Worm (Caenorhabditis elegans) whole organism, late embryonic: ENCODE measurements around the gene F14H3.3.

Experiments used
- C08G9.2 ChIP-seq: sonication (generic microtip); optimal IDR thresholded peaks from 2 replicates; lab custom pipeline; 2016; ENCODE audit warnings: mild to moderate bottlenecking, missing genetic modification characterization, moderate library complexity, missing compliant biosample characterization
- C38D4.7 ChIP-seq: fragments of 200-800 bp; sonication (Bioruptor generic); optimal IDR thresholded peaks from 2 replicates; lab custom pipeline; 2018; ENCODE audit warnings: mild to moderate bottlenecking, missing genetic modification characterization, moderate library complexity, missing compliant biosample characterization
- F13H6.1 ChIP-seq: sonication (generic microtip); optimal IDR thresholded peaks from 2 replicates; lab custom pipeline; 2016; ENCODE audit warnings: missing genetic modification characterization, missing compliant biosample characterization
- K02D7.2 ChIP-seq: sonication (generic microtip); optimal IDR thresholded peaks from 2 replicates; lab custom pipeline; 2017; ENCODE audit warnings: mild to moderate bottlenecking, missing genetic modification characterization, missing compliant biosample characterization
- Y22D7AL.16 ChIP-seq: sonication (generic microtip); optimal IDR thresholded peaks from 2 replicates; lab custom pipeline; 2016; ENCODE audit warnings: missing genetic modification characterization, missing compliant biosample characterization
- ahr-1 ChIP-seq: sonication (generic microtip); optimal IDR thresholded peaks from 2 replicates; lab custom pipeline; 2016; ENCODE audit warnings: missing genetic modification characterization, missing compliant biosample characterization
- ama-1 ChIP-seq: fragments of 150-350 bp; optimal IDR thresholded peaks from 2 replicates; lab custom pipeline; 2014
- ceh-14 ChIP-seq: sonication (generic microtip); optimal IDR thresholded peaks from 2 replicates; lab custom pipeline; 2016; ENCODE audit warnings: missing genotype, missing genetic modification characterization, missing compliant biosample characterization
- ceh-19 ChIP-seq: fragments of 200-800 bp; sonication (Bioruptor generic); optimal IDR thresholded peaks from 2 replicates; lab custom pipeline; 2018; ENCODE audit warnings: mild to moderate bottlenecking, missing genetic modification characterization, missing compliant biosample characterization
- ceh-2 ChIP-seq: sonication (generic microtip); optimal IDR thresholded peaks from 2 replicates; lab custom pipeline; 2016; ENCODE audit warnings: missing genotype, missing genetic modification characterization, missing compliant biosample characterization
- ceh-22 ChIP-seq: sonication (generic microtip); optimal IDR thresholded peaks from 2 replicates; lab custom pipeline; 2017; ENCODE audit warnings: missing biosample characterization, missing genetic modification characterization
- ceh-24 ChIP-seq: sonication (generic microtip); optimal IDR thresholded peaks from 2 replicates; lab custom pipeline; 2016; ENCODE audit warnings: mild to moderate bottlenecking, missing genetic modification characterization, missing compliant biosample characterization
- ceh-34 ChIP-seq: sonication (generic microtip); optimal IDR thresholded peaks from 2 replicates; lab custom pipeline; 2016; ENCODE audit warnings: mild to moderate bottlenecking, missing genetic modification characterization, missing compliant biosample characterization
- ceh-45 ChIP-seq: fragments of 200-800 bp; sonication (Bioruptor generic); IDR thresholded peaks from 2 replicates; pipeline ENCODE4 v1.3.6; 2022; ENCODE audit warnings: missing genetic modification reagents, missing genetic modification characterization, missing compliant biosample characterization
- ceh-48 ChIP-seq: sonication (generic microtip); optimal IDR thresholded peaks from 2 replicates; lab custom pipeline; 2016; ENCODE audit warnings: missing genetic modification characterization, inconsistent platforms, missing compliant biosample characterization
- che-1 ChIP-seq: sonication (generic microtip); optimal IDR thresholded peaks from 2 replicates; lab custom pipeline; 2016; ENCODE audit warnings: mild to moderate bottlenecking, missing genetic modification characterization, missing compliant biosample characterization
- dmd-4 ChIP-seq: sonication (generic microtip); optimal IDR thresholded peaks from 2 replicates; lab custom pipeline; 2016; ENCODE audit warnings: borderline replicate concordance, missing genetic modification characterization, missing compliant biosample characterization
- dve-1 ChIP-seq: sonication (generic microtip); optimal IDR thresholded peaks from 2 replicates; lab custom pipeline; 2017; ENCODE audit warnings: antibody characterized with exemption, mild to moderate bottlenecking, missing genetic modification characterization, missing compliant biosample characterization
- elt-2 ChIP-seq: sonication (generic microtip); optimal IDR thresholded peaks from 2 replicates; lab custom pipeline; 2016; ENCODE audit warnings: missing genetic modification reagents, missing genetic modification characterization, missing compliant biosample characterization
- ets-4 ChIP-seq: sonication (generic microtip); optimal IDR thresholded peaks from 2 replicates; lab custom pipeline; 2016; ENCODE audit warnings: missing genetic modification characterization, missing compliant biosample characterization
- fax-1 ChIP-seq: sonication (generic microtip); optimal IDR thresholded peaks from 2 replicates; lab custom pipeline; 2016; ENCODE audit warnings: missing genotype, missing genetic modification characterization, missing compliant biosample characterization
- hlh-15 ChIP-seq: sonication (generic microtip); optimal IDR thresholded peaks from 2 replicates; lab custom pipeline; 2016; ENCODE audit warnings: missing genetic modification characterization, missing compliant biosample characterization
- hlh-30 ChIP-seq: sonication (generic microtip); optimal IDR thresholded peaks from 2 replicates; lab custom pipeline; 2017; ENCODE audit warnings: antibody characterized with exemption, missing genetic modification characterization, missing compliant biosample characterization; ENCODE audit not compliant: insufficient read depth
- hlh-6 ChIP-seq: sonication (generic microtip); optimal IDR thresholded peaks from 2 replicates; lab custom pipeline; 2016; ENCODE audit warnings: missing genotype, missing genetic modification characterization, missing compliant biosample characterization
- hlh-8 ChIP-seq: sonication (generic microtip); optimal IDR thresholded peaks from 2 replicates; lab custom pipeline; 2016; ENCODE audit warnings: missing genotype, missing genetic modification characterization, missing compliant biosample characterization
- lim-6 ChIP-seq: sonication (generic microtip); optimal IDR thresholded peaks from 2 replicates; lab custom pipeline; 2016; ENCODE audit warnings: missing genetic modification characterization, missing compliant biosample characterization
- lin-11 ChIP-seq: fragments of 200-800 bp; sonication (Bioruptor generic); optimal IDR thresholded peaks from 2 replicates; lab custom pipeline; 2018; ENCODE audit warnings: mild to moderate bottlenecking, missing genetic modification characterization, missing compliant biosample characterization
- madf-2 ChIP-seq: sonication (generic microtip); optimal IDR thresholded peaks from 2 replicates; lab custom pipeline; 2017; ENCODE audit warnings: missing genetic modification characterization, missing compliant biosample characterization
- nfya-1 ChIP-seq: sonication (generic microtip); optimal IDR thresholded peaks from 2 replicates; lab custom pipeline; 2017; ENCODE audit warnings: missing genetic modification characterization, mild to moderate bottlenecking, missing compliant biosample characterization, antibody characterized with exemption, moderate library complexity
- npax-4 ChIP-seq: sonication (generic microtip); optimal IDR thresholded peaks from 2 replicates; lab custom pipeline; 2016; ENCODE audit warnings: missing genetic modification characterization, missing compliant biosample characterization
- pat-9 ChIP-seq: fragments of 200-800 bp; sonication (Bioruptor generic); optimal IDR thresholded peaks from 2 replicates; lab custom pipeline; 2018; ENCODE audit warnings: mild to moderate bottlenecking, missing genetic modification characterization, moderate library complexity, missing compliant biosample characterization
- pax-1 ChIP-seq: fragments of 150-350 bp; optimal IDR thresholded peaks from 2 replicates; lab custom pipeline; 2014; ENCODE audit warnings: missing biosample characterization, missing genetic modification characterization
- pha-2 ChIP-seq: sonication (generic microtip); optimal IDR thresholded peaks from 2 replicates; lab custom pipeline; 2017; ENCODE audit warnings: mild to moderate bottlenecking, missing genetic modification characterization, missing compliant biosample characterization
- pqm-1 ChIP-seq: sonication (generic microtip); optimal IDR thresholded peaks from 2 replicates; lab custom pipeline; 2016; ENCODE audit warnings: missing genetic modification characterization, missing compliant biosample characterization
- pros-1 ChIP-seq: fragments of 150-350 bp; optimal IDR thresholded peaks from 2 replicates; lab custom pipeline; 2014; ENCODE audit warnings: missing biosample characterization, missing genetic modification reagents, missing genetic modification characterization
- rnt-1 ChIP-seq: sonication (generic microtip); optimal IDR thresholded peaks from 2 replicates; lab custom pipeline; 2016; ENCODE audit warnings: missing genetic modification characterization, missing compliant biosample characterization
- sox-4 ChIP-seq: sonication (generic microtip); optimal IDR thresholded peaks from 2 replicates; lab custom pipeline; 2017; ENCODE audit warnings: mild to moderate bottlenecking, missing genetic modification characterization, inconsistent platforms, missing compliant biosample characterization
- tbx-7 ChIP-seq: sonication (generic microtip); optimal IDR thresholded peaks from 2 replicates; lab custom pipeline; 2016; ENCODE audit warnings: missing genotype, missing genetic modification characterization, missing compliant biosample characterization
- ttx-3 ChIP-seq: sonication (generic microtip); optimal IDR thresholded peaks from 2 replicates; lab custom pipeline; 2016; ENCODE audit warnings: missing genetic modification reagents, missing genetic modification characterization, missing compliant biosample characterization
- unc-3 ChIP-seq, 2 experiments: fragments of 200-800 bp in 1 of 2; sonication (Bioruptor generic) in 1 of 2; sonication (generic microtip) in 1 of 2; conservative IDR thresholded peaks in 1 of 2; optimal IDR thresholded peaks in 1 of 2; 2 replicates each; pipeline versions ENCODE4 v1.3.6 to Lab custom; 2016 to 2022; ENCODE audit warnings: missing compliant biosample characterization in 2 of 2, missing genetic modification characterization in 2 of 2, missing genetic modification reagents in 1 of 2
- unc-42 ChIP-seq: sonication (generic microtip); optimal IDR thresholded peaks from 2 replicates; lab custom pipeline; 2016; ENCODE audit warnings: missing genotype, missing genetic modification characterization, missing compliant biosample characterization
- unc-55 ChIP-seq: sonication (generic microtip); optimal IDR thresholded peaks from 2 replicates; lab custom pipeline; 2017; ENCODE audit warnings: missing biosample characterization, missing genetic modification reagents, missing genetic modification characterization
- zip-5 ChIP-seq: sonication (generic microtip); optimal IDR thresholded peaks from 2 replicates; lab custom pipeline; 2016; ENCODE audit warnings: missing genetic modification characterization, missing compliant biosample characterization
- ztf-16 ChIP-seq: sonication (generic microtip); optimal IDR thresholded peaks from 2 replicates; lab custom pipeline; 2017; ENCODE audit warnings: missing genetic modification characterization, missing compliant biosample characterization

Gene F14H3.3

DNA sequence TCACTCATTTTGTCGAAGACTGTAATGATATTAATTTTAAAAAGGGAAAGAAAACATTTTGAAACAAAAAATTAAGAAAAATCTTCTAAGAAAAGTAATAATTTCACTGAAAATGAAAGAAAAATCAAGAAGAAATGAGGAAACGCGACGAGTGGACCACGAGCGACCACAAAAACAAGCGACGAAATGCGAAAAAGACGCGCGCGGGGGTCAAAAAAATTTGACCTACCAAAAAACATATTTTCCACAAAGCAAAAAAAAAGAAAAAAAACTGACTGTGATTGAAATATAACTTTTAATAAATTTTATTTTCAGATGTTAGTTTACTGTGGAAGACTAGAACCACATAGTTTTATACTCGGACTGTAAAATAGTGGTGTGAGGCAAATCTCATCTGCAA lies 5.6 kb upstream of the F14H3.3 start, which contains the start of gene F14H3.6:
F14H3.6 (minus strand) TSS at position 22 of the 400 bp plus-strand sequence.
- TF ChIP-seq pha-2 (no peak), ama-1 (lab: Kevin White, UChicago) (no peak), hlh-6 (tag; lab: Kevin White, UChicago) (no peak), ceh-14 (tag; lab: Kevin White, UChicago) (no peak), ceh-45 (GFP tag; lab: Robert Waterston, UW) (no peak), C38D4.7 (no peak), dve-1 (tag; lab: Kevin White, UChicago) (no peak), pax-1 (tag; lab: Kevin White, UChicago) (no peak), unc-55 (no peak), ahr-1 (tag; lab: Kevin White, UChicago) (no peak), sox-4 (tag; lab: Kevin White, UChicago) (no peak), rnt-1 (tag; lab: Kevin White, UChicago) (no peak), ceh-34 (no peak), hlh-15 (tag; lab: Kevin White, UChicago) (no peak), F13H6.1 (tag; lab: Kevin White, UChicago) (no peak), ceh-24 (tag; lab: Kevin White, UChicago) (no peak), hlh-8 (tag; lab: Kevin White, UChicago) (no peak), Y22D7AL.16 (tag; lab: Kevin White, UChicago) (no peak), che-1 (tag; lab: Kevin White, UChicago) (no peak), ttx-3 (tag; lab: Kevin White, UChicago) (no peak)

DNA sequence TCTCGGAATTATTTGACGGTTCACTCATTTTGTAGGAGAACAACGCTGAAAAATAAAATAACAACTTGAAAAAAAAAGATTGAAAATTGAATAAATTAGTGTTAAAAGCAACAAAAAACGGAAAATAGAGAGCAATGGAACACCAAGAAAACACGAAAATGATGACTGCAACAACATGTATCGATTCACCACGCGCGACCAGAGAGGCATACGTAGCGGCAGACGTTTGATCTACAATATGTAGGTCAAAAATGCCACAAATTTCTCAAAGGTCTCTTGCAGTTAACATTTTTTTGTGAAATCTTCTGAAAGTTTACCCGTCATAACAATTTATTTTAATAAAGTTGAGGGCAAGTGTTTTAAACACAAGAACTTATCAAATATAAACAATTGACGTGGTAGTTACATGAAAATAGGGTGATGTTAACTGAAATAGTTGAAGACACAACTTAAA lies 3.8 kb upstream of the F14H3.3 start, which contains the start of gene F14H3.5:
F14H3.5 (minus strand) TSS at position 51 of the 454 bp plus-strand sequence.
- no peak for TF ChIP-seq hlh-30 (tag; lab: Kevin White, UChicago)
- no peak for TF ChIP-seq zip-5 (tag; lab: Kevin White, UChicago)
- TF ChIP-seq fax-1 (tag; lab: Kevin White, UChicago) = no peak
- no peak for TF ChIP-seq ceh-22 (tag; lab: Kevin White, UChicago)
- TF ChIP-seq madf-2 (tag; lab: Kevin White, UChicago) = no peak
- no peak for TF ChIP-seq unc-42 (tag; lab: Kevin White, UChicago)
- TF ChIP-seq ceh-2 (tag; lab: Kevin White, UChicago) = no peak
- no peak for TF ChIP-seq dmd-4 (tag; lab: Kevin White, UChicago)
- no peak for TF ChIP-seq pax-1 (tag; lab: Kevin White, UChicago)
- TF ChIP-seq tbx-7 (tag; lab: Kevin White, UChicago) = no peak
- no peak for TF ChIP-seq unc-3 (GFP tag; conservative IDR thresholded peaks at IDR 0.05; lab: Robert Waterston, UW)
- TF ChIP-seq unc-3 (tag; optimal IDR thresholded peaks at IDR 0.05; lab: Kevin White, UChicago) = no peak
- TF ChIP-seq npax-4 (tag; lab: Kevin White, UChicago) = no peak
- no peak for TF ChIP-seq lim-6
- no peak for TF ChIP-seq K02D7.2 (tag; lab: Kevin White, UChicago)
- TF ChIP-seq ceh-14 (tag; lab: Kevin White, UChicago) = no peak
- no peak for TF ChIP-seq che-1 (tag; lab: Kevin White, UChicago)
- TF ChIP-seq ceh-24 (tag; lab: Kevin White, UChicago) = no peak
- TF ChIP-seq C08G9.2 = no peak

DNA sequence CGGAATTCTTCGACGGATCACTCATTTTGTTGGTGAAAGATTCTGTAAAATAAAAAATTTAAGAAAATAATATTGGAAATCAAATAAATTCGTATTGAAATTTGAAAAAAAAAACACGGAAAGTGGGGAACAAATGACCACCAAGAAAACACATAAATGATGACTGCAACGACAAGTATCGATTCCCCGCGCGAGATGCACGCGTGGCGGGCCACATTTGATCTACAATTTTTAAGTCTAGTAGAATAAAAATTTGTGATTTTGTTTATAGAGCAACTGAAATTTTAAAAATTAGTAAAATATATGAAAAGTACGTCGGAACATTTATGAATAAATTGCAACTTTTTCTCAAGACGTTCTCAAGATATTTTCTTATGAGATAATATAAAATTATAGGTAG lies 1.8 kb upstream of the F14H3.3 start, which contains the start of gene F14H3.4:
F14H3.4 (minus strand) TSS at position 42 of the 400 bp plus-strand sequence.
- no peak for TF ChIP-seq C38D4.7
- TF ChIP-seq ceh-24 (tag; lab: Kevin White, UChicago) = no peak
- no peak for TF ChIP-seq nfya-1 (tag; lab: Kevin White, UChicago)
- no peak for TF ChIP-seq elt-2 (tag; lab: Kevin White, UChicago)
- TF ChIP-seq ceh-34 = no peak
- no peak for TF ChIP-seq ceh-22 (tag; lab: Kevin White, UChicago)
- no peak for TF ChIP-seq unc-55
- no peak for TF ChIP-seq ets-4 (tag; lab: Kevin White, UChicago)
- TF ChIP-seq ztf-16 (tag; lab: Kevin White, UChicago) = no peak
- TF ChIP-seq unc-3 (GFP tag; conservative IDR thresholded peaks at IDR 0.05; lab: Robert Waterston, UW) = no peak
- no peak for TF ChIP-seq unc-3 (tag; optimal IDR thresholded peaks at IDR 0.05; lab: Kevin White, UChicago)
- no peak for TF ChIP-seq pat-9
- TF ChIP-seq lin-11 = no peak
- no peak for TF ChIP-seq pros-1 (tag; lab: Kevin White, UChicago)
- TF ChIP-seq ttx-3 (tag; lab: Kevin White, UChicago) = no peak
- no peak for TF ChIP-seq ceh-48 (tag; lab: Kevin White, UChicago)
- TF ChIP-seq ceh-19 (GFP tag; lab: Kevin White, UChicago) = no peak
- no peak for TF ChIP-seq pqm-1 (tag; lab: Kevin White, UChicago)
- TF ChIP-seq C08G9.2 = no peak
- TF ChIP-seq ceh-14 (tag; lab: Kevin White, UChicago) = no peak
